Fruit fly (Drosophila melanogaster) whole organism, embryonic: ENCODE results near the gene DCTN6-p27.

Experiments
- CG10147 ChIP-seq: fragments of 200-800 bp; sonication (Bioruptor generic); optimal IDR thresholded peaks from 2 replicates; lab custom pipeline; 2019; ENCODE audit warnings: missing biosample characterization, mild to moderate bottlenecking, missing genetic modification characterization, moderate library complexity
- CG1024 ChIP-seq: fragments of 200-800 bp; sonication (Bioruptor generic); IDR thresholded peaks from 2 replicates; pipeline ENCODE4 v1.3.6; 2022; ENCODE audit warnings: missing biosample characterization, missing genetic modification characterization
- CG11456 ChIP-seq: fragments of 200-800 bp; sonication (Bioruptor generic); IDR thresholded peaks from 3 replicates; pipeline ENCODE4 v1.3.6; 2022; ENCODE audit warnings: missing biosample characterization, missing genetic modification characterization
- CG12155 ChIP-seq: fragments of 200-800 bp; sonication (Bioruptor generic); optimal IDR thresholded peaks from 3 replicates; lab custom pipeline; 2016; ENCODE audit warnings: missing biosample characterization, missing genetic modification characterization
- CG1647 ChIP-seq: fragments of 200-800 bp; sonication (Bioruptor generic); optimal IDR thresholded peaks from 3 replicates; lab custom pipeline; 2016; ENCODE audit warnings: missing biosample characterization, missing genetic modification characterization
- CG1832 ChIP-seq: fragments of 200-800 bp; sonication (Bioruptor generic); optimal IDR thresholded peaks from 2 replicates; lab custom pipeline; 2017; ENCODE audit warnings: missing biosample characterization, mild to moderate bottlenecking, missing genetic modification characterization, inconsistent platforms
- CG18764 ChIP-seq: fragments of 200-800 bp; sonication (Bioruptor generic); optimal IDR thresholded peaks from 3 replicates; lab custom pipeline; 2016; ENCODE audit warnings: missing biosample characterization, missing genetic modification characterization
- CG2129 ChIP-seq: fragments of 200-800 bp; sonication (Bioruptor generic); IDR thresholded peaks from 2 replicates; pipeline ENCODE4 v1.3.6; 2022; ENCODE audit warnings: missing biosample characterization, missing genetic modification characterization; ENCODE audit not compliant: partially characterized antibody
- CG2678 ChIP-seq: fragments of 200-800 bp; sonication (Bioruptor generic); optimal IDR thresholded peaks from 3 replicates; lab custom pipeline; 2019; ENCODE audit warnings: missing biosample characterization, mild to moderate bottlenecking, missing genetic modification characterization, moderate library complexity
- CG2712 ChIP-seq: fragments of 200-800 bp; optimal IDR thresholded peaks from 3 replicates; lab custom pipeline; 2019; ENCODE audit warnings: missing biosample characterization, mild to moderate bottlenecking, missing genetic modification characterization, moderate library complexity
- CG2875 ChIP-seq: fragments of 200-800 bp; sonication (Bioruptor generic); optimal IDR thresholded peaks from 2 replicates; lab custom pipeline; 2017; ENCODE audit warnings: missing biosample characterization, mild to moderate bottlenecking, missing genetic modification characterization, missing genetic modification reagents
- CG3065 ChIP-seq: fragments of 200-800 bp; sonication (Bioruptor generic); optimal IDR thresholded peaks from 2 replicates; lab custom pipeline; 2016; ENCODE audit warnings: missing biosample characterization, missing genetic modification characterization
- CG32767 ChIP-seq: fragments of 200-800 bp; sonication (Bioruptor generic); IDR thresholded peaks from 2 replicates; pipeline ENCODE4 v1.3.6; 2022; ENCODE audit warnings: missing biosample characterization, missing genetic modification characterization
- CG4360 ChIP-seq: fragments of 200-800 bp; sonication (Bioruptor generic); IDR thresholded peaks from 2 replicates; pipeline ENCODE4 v1.3.6; 2022; ENCODE audit warnings: missing biosample characterization, missing genetic modification characterization
- CG4707 ChIP-seq: fragments of 200-800 bp; sonication (Bioruptor generic); optimal IDR thresholded peaks from 2 replicates; lab custom pipeline; 2018; ENCODE audit warnings: missing biosample characterization, mild to moderate bottlenecking, missing genetic modification characterization, moderate library complexity
- CG6689 ChIP-seq: fragments of 200-800 bp; sonication (Bioruptor generic); IDR thresholded peaks from 2 replicates; pipeline ENCODE4 v1.3.6; 2022; ENCODE audit warnings: missing biosample characterization, missing genetic modification characterization
- CG9932 ChIP-seq: fragments of 200-800 bp; sonication (Bioruptor generic); IDR thresholded peaks from 2 replicates; pipeline ENCODE4 v1.3.6; 2022; ENCODE audit warnings: missing biosample characterization, missing genetic modification characterization
- CHES-1-like ChIP-seq: fragments of 200-800 bp; sonication (Bioruptor generic); optimal IDR thresholded peaks from 2 replicates; lab custom pipeline; 2016; ENCODE audit warnings: missing biosample characterization, missing genetic modification characterization
- Deaf1 ChIP-seq: fragments of 200-800 bp; optimal IDR thresholded peaks from 3 replicates; lab custom pipeline; 2019; ENCODE audit warnings: missing biosample characterization, mild to moderate bottlenecking, missing genetic modification characterization, moderate library complexity
- Dek ChIP-seq: fragments of 200-800 bp; sonication (Bioruptor generic); optimal IDR thresholded peaks from 3 replicates; lab custom pipeline; 2019; ENCODE audit warnings: missing biosample characterization, mild to moderate bottlenecking, missing genetic modification characterization, moderate library complexity
- Dip3 ChIP-seq: fragments of 200-800 bp; sonication (Bioruptor generic); optimal IDR thresholded peaks from 3 replicates; lab custom pipeline; 2016; ENCODE audit warnings: missing biosample characterization, missing genetic modification characterization
- E2f1 ChIP-seq: fragments of 200-800 bp; sonication (Bioruptor generic); IDR thresholded peaks from 2 replicates; pipeline ENCODE4 v1.3.6; 2022; ENCODE audit warnings: missing biosample characterization, missing genetic modification characterization
- Fer1 ChIP-seq: fragments of 200-800 bp; sonication (Bioruptor generic); optimal IDR thresholded peaks from 2 replicates; lab custom pipeline; 2017; ENCODE audit warnings: missing biosample characterization, mild to moderate bottlenecking, missing genetic modification characterization
- HLH54F ChIP-seq: fragments of 200-800 bp; sonication (Bioruptor generic); optimal IDR thresholded peaks from 3 replicates; lab custom pipeline; 2016; ENCODE audit warnings: missing biosample characterization, missing genetic modification characterization
- Hr3 ChIP-seq: fragments of 200-800 bp; sonication (Bioruptor generic); optimal IDR thresholded peaks from 3 replicates; lab custom pipeline; 2016; ENCODE audit warnings: missing biosample characterization, missing genetic modification characterization
- Hr39 ChIP-seq: fragments of >200 bp; optimal IDR thresholded peaks from 2 replicates; lab custom pipeline; 2017
- MBD-R2 ChIP-seq: fragments of 200-800 bp; sonication (Bioruptor generic); IDR thresholded peaks from 2 replicates; pipeline ENCODE4 v1.3.6; 2022; ENCODE audit warnings: missing biosample characterization, missing genetic modification characterization
- NC2β ChIP-seq: fragments of 200-800 bp; sonication (Bioruptor generic); optimal IDR thresholded peaks from 2 replicates; lab custom pipeline; 2016; ENCODE audit warnings: missing biosample characterization, missing genetic modification characterization
- Oli ChIP-seq: fragments of 200-800 bp; sonication (Bioruptor generic); optimal IDR thresholded peaks from 2 replicates; lab custom pipeline; 2018; ENCODE audit warnings: missing biosample characterization, mild to moderate bottlenecking, missing genetic modification characterization, moderate library complexity
- ab ChIP-seq: fragments of 200-800 bp; sonication (Bioruptor generic); optimal IDR thresholded peaks from 2 replicates; lab custom pipeline; 2016; ENCODE audit warnings: missing biosample characterization, missing genetic modification characterization
- al ChIP-seq: fragments of 200-800 bp; sonication (Bioruptor generic); IDR thresholded peaks from 2 replicates; pipeline ENCODE4 v1.3.6; 2022; ENCODE audit warnings: missing biosample characterization, missing genetic modification characterization
- cg ChIP-seq: fragments of 200-800 bp; sonication (Bioruptor generic); optimal IDR thresholded peaks from 3 replicates; lab custom pipeline; 2019; ENCODE audit warnings: missing biosample characterization, mild to moderate bottlenecking, missing genetic modification characterization, moderate library complexity
- chn ChIP-seq: fragments of 200-800 bp; sonication (Bioruptor generic); optimal IDR thresholded peaks from 2 replicates; lab custom pipeline; 2016; ENCODE audit warnings: missing biosample characterization, missing genetic modification characterization
- corto ChIP-seq: fragments of 200-800 bp; sonication (Bioruptor generic); optimal IDR thresholded peaks from 2 replicates; lab custom pipeline; 2016; ENCODE audit warnings: missing biosample characterization, mild to moderate bottlenecking, missing genetic modification characterization, moderate library complexity
- crc ChIP-seq: fragments of 200-800 bp; sonication (Bioruptor generic); optimal IDR thresholded peaks from 2 replicates; lab custom pipeline; 2016; ENCODE audit warnings: missing biosample characterization, missing genetic modification characterization
- cwo ChIP-seq: fragments of 200-800 bp; sonication (Bioruptor generic); optimal IDR thresholded peaks from 3 replicates; lab custom pipeline; 2017; ENCODE audit warnings: missing biosample characterization, missing genetic modification characterization, mild to moderate bottlenecking, moderate library complexity, missing genetic modification reagents
- dysf ChIP-seq: fragments of 200-800 bp; sonication (Bioruptor generic); IDR thresholded peaks from 3 replicates; pipeline ENCODE4 v1.3.6; 2022; ENCODE audit warnings: missing biosample characterization, missing genetic modification characterization
- eve ChIP-seq, 2 experiments: fragments of >200 bp; optimal IDR thresholded peaks; 2 replicates each; lab custom pipeline; 2017; ENCODE audit warnings: missing biosample characterization in 2 of 2, missing genetic modification characterization in 2 of 2
- gem ChIP-seq: fragments of 200-800 bp; sonication (Bioruptor generic); optimal IDR thresholded peaks from 2 replicates; lab custom pipeline; 2019; ENCODE audit warnings: missing biosample characterization, mild to moderate bottlenecking, missing genetic modification characterization, moderate library complexity
- h ChIP-seq: fragments of >200 bp; optimal IDR thresholded peaks from 2 replicates; lab custom pipeline; 2017
- ken ChIP-seq: fragments of 200-800 bp; sonication (Bioruptor generic); IDR thresholded peaks from 3 replicates; pipeline ENCODE4 v1.3.6; 2022; ENCODE audit warnings: missing biosample characterization, missing genetic modification characterization
- nau ChIP-seq: fragments of 200-800 bp; sonication (Bioruptor generic); optimal IDR thresholded peaks from 3 replicates; lab custom pipeline; 2017; ENCODE audit warnings: missing biosample characterization, mild to moderate bottlenecking, missing genetic modification characterization, missing genetic modification reagents
- oc ChIP-seq: fragments of 200-800 bp; sonication (Bioruptor generic); optimal IDR thresholded peaks from 2 replicates; lab custom pipeline; 2018; ENCODE audit warnings: missing biosample characterization, mild to moderate bottlenecking, missing genetic modification characterization, moderate library complexity
- odd ChIP-seq: fragments of 200-800 bp; sonication (Bioruptor generic); optimal IDR thresholded peaks from 2 replicates; lab custom pipeline; 2017; ENCODE audit warnings: missing biosample characterization, mild to moderate bottlenecking, missing genetic modification characterization
- repo ChIP-seq: fragments of 200-800 bp; sonication (Bioruptor generic); optimal IDR thresholded peaks from 2 replicates; lab custom pipeline; 2016; ENCODE audit warnings: missing biosample characterization, missing genetic modification characterization
- shn ChIP-seq: fragments of 200-800 bp; sonication (Bioruptor generic); optimal IDR thresholded peaks from 3 replicates; lab custom pipeline; 2016; ENCODE audit warnings: missing biosample characterization, missing genetic modification characterization
- sim ChIP-seq: fragments of 200-800 bp; sonication (Bioruptor generic); IDR thresholded peaks from 2 replicates; pipeline ENCODE4 v1.3.6; 2022; ENCODE audit warnings: missing biosample characterization, missing genetic modification characterization
- sima ChIP-seq: fragments of 200-800 bp; sonication (Bioruptor generic); optimal IDR thresholded peaks from 2 replicates; lab custom pipeline; 2016; ENCODE audit warnings: missing biosample characterization, missing genetic modification characterization
- tup ChIP-seq: fragments of 200-800 bp; sonication (Bioruptor generic); optimal IDR thresholded peaks from 2 replicates; lab custom pipeline; 2016; ENCODE audit warnings: missing biosample characterization, mild to moderate bottlenecking, missing genetic modification characterization, moderate library complexity
- unpg ChIP-seq: fragments of 200-800 bp; sonication (Bioruptor generic); optimal IDR thresholded peaks from 3 replicates; lab custom pipeline; 2018; ENCODE audit warnings: missing biosample characterization, mild to moderate bottlenecking, missing genetic modification characterization, moderate library complexity
- wor ChIP-seq: fragments of 200-800 bp; sonication (Bioruptor generic); IDR thresholded peaks from 2 replicates; pipeline ENCODE4 v1.3.6; 2022; ENCODE audit warnings: missing biosample characterization, missing genetic modification characterization

The DCTN6-p27 gene

dm6 chr2L:19158005-19158666 is 26.0 kb downstream of the DCTN6-p27 start (continued):
- no peak for TF ChIP-seq tup (GFP tag; lab: Kevin White, UChicago)
- no peak for TF ChIP-seq crc (GFP tag; lab: Kevin White, UChicago)
- TF ChIP-seq CG2129 (GFP tag; lab: Robert Waterston, UW) = no peak
- no peak for TF ChIP-seq CG3065 (GFP tag; lab: Kevin White, UChicago)
- TF ChIP-seq wor (GFP tag; lab: Robert Waterston, UW) = no peak
- TF ChIP-seq Hr39 = no peak
- peak; percentile 45 for TF ChIP-seq CG2678 (tag; lab: Kevin White, UChicago)
- TF ChIP-seq CG18764 (GFP tag; lab: Kevin White, UChicago) = no peak
- TF ChIP-seq CG1832 (GFP tag; lab: Kevin White, UChicago) = peak; percentile 83
- TF ChIP-seq CG4360 (GFP tag; lab: Robert Waterston, UW) = peak; percentile 45
- TF ChIP-seq Oli (tag; lab: Kevin White, UChicago) = no peak
- TF ChIP-seq CG9932 (GFP tag; lab: Robert Waterston, UW) = no peak
- no peak for TF ChIP-seq ab (GFP tag; lab: Kevin White, UChicago)
- TF ChIP-seq E2f1 = no peak
- TF ChIP-seq CHES-1-like (GFP tag; lab: Kevin White, UChicago) = no peak
- TF ChIP-seq CG2875 (GFP tag; lab: Kevin White, UChicago) = no peak
- 0 out of 2 replicates have a peak, but pooled peaks have one; percentile 9 for TF ChIP-seq CG1024 (GFP tag; lab: Robert Waterston, UW)
- TF ChIP-seq CG6689 = no peak
- no peak for TF ChIP-seq cg
- no peak for TF ChIP-seq chn (GFP tag; lab: Kevin White, UChicago)
- TF ChIP-seq CG1647 (GFP tag; lab: Kevin White, UChicago) = no peak
- peak; percentile 44 for TF ChIP-seq Dek (tag; lab: Kevin White, UChicago)
- peak; percentile 31 for TF ChIP-seq cwo (GFP tag; lab: Kevin White, UChicago)
- no peak for TF ChIP-seq ken (GFP tag; lab: Robert Waterston, UW)
- no peak for TF ChIP-seq oc
- TF ChIP-seq CG11456 (GFP tag; lab: Robert Waterston, UW) = peak; percentile 28; the same call in 1 of the 3 replicates
- TF ChIP-seq unpg = peak; percentile 38
- TF ChIP-seq NC2β (GFP tag; lab: Kevin White, UChicago) = no peak
- no peak for TF ChIP-seq eve (GFP tag; optimal IDR thresholded peaks at IDR 0.05; lab: Kevin White, UChicago)
- no peak for TF ChIP-seq al (GFP tag; lab: Robert Waterston, UW)
- TF ChIP-seq CG32767 (GFP tag; lab: Robert Waterston, UW) = peak; percentile 32; the same call in 1 of the 2 replicates
- peak; percentile 14 for TF ChIP-seq nau (GFP tag; lab: Kevin White, UChicago)
- peak; percentile 9 for TF ChIP-seq Dip3
- no peak for TF ChIP-seq dysf (GFP tag; lab: Robert Waterston, UW)
- peak; percentile 21 for TF ChIP-seq CG10147 (GFP tag; lab: Kevin White, UChicago)
- TF ChIP-seq repo (GFP tag; lab: Kevin White, UChicago) = no peak
- TF ChIP-seq sima (GFP tag; lab: Kevin White, UChicago) = no peak
- peak; percentile 75 for TF ChIP-seq Fer1 (GFP tag; lab: Kevin White, UChicago)
- no peak for TF ChIP-seq shn
- no peak for TF ChIP-seq HLH54F (GFP tag; lab: Kevin White, UChicago)
- peak; percentile 40 for TF ChIP-seq corto
- TF ChIP-seq MBD-R2 = no peak
- peak; percentile 33 for TF ChIP-seq CG2712 (tag; lab: Kevin White, UChicago)
- TF ChIP-seq gem (tag; lab: Kevin White, UChicago) = peak; percentile 37
- TF ChIP-seq CG12155 = peak; percentile 60
- peak; percentile 20 for TF ChIP-seq odd (GFP tag; lab: Kevin White, UChicago)
- 0 out of 2 replicates have a peak, but pooled peaks have one; percentile 4 for TF ChIP-seq sim (GFP tag; lab: Robert Waterston, UW)
- no peak for TF ChIP-seq h (lab: Kevin White, UChicago)
- TF ChIP-seq CG4707 (GFP tag; lab: Kevin White, UChicago) = peak; percentile 15
- no peak for TF ChIP-seq Hr3 (GFP tag; lab: Kevin White, UChicago)
- TF ChIP-seq Deaf1 (tag; lab: Kevin White, UChicago) = peak; percentile 86
